Fruit fly (Drosophila melanogaster): ENCODE results near the gene CG44405.

CG44405 gene

dm6 chr2L:16337785-16338184 is 4.3 kb downstream of the CG44405 start, which contains the start of gene CG31817:
TSS of gene CG31817 (minus strand) at chr2L:16337885.
- TF ChIP-seq CG17801 (GFP tag; optimal IDR thresholded peaks at IDR 0.05; ENCODE audit: partially characterized antibody): no peak

dm6 chr2L:16329625-16330024 is 12.5 kb downstream of the CG44405 start, which contains the start of gene CG4440:
TSS of gene CG4440 (plus strand) at chr2L:16329925.
- no peak for TF ChIP-seq CG17801 (GFP tag; optimal IDR thresholded peaks at IDR 0.05; ENCODE audit: partially characterized antibody)

dm6 chr2L:16329102-16329520 is 13.0 kb downstream of the CG44405 start, which contains the start of gene mRpL4:
TSS of gene mRpL4 (minus strand) at chr2L:16329132.
- peak; percentile 23 for TF ChIP-seq CG17801 (GFP tag; optimal IDR thresholded peaks at IDR 0.05; ENCODE audit: partially characterized antibody)

dm6 chr2L:16326892-16327291 is 15.2 kb downstream of the CG44405 start, which contains the start of gene CG4278:
TSS of gene CG4278 (plus strand) at chr2L:16327069.
- no peak for TF ChIP-seq CG17801 (GFP tag; optimal IDR thresholded peaks at IDR 0.05; ENCODE audit: partially characterized antibody)

dm6 chr2L:16325515-16326257 is 16.4 kb downstream of the CG44405 start, which contains the start of gene cact:
TSS of gene cact (minus strand) at chr2L:16326207.
- peak; percentile 81 for TF ChIP-seq CG17801 (GFP tag; optimal IDR thresholded peaks at IDR 0.05; ENCODE audit: partially characterized antibody)

dm6 chr2L:16324833-16325232 is 17.3 kb downstream of the CG44405 start:
- no peak for TF ChIP-seq CG17801 (GFP tag; optimal IDR thresholded peaks at IDR 0.05; ENCODE audit: partially characterized antibody)

dm6 chr2L:16323544-16323943 is 18.6 kb downstream of the CG44405 start:
- TF ChIP-seq CG17801 (GFP tag; optimal IDR thresholded peaks at IDR 0.05; ENCODE audit: partially characterized antibody): no peak

- no peak for TF ChIP-seq CG17801 (GFP tag; optimal IDR thresholded peaks at IDR 0.05; ENCODE audit: partially characterized antibody)
These were observed 20.1 kb downstream of the CG44405 start for dm6 chr2L:16321872-16322631.

dm6 chr2L:16321209-16321608 is 20.9 kb downstream of the CG44405 start:
- no peak for TF ChIP-seq CG17801 (GFP tag; optimal IDR thresholded peaks at IDR 0.05; ENCODE audit: partially characterized antibody)

DNA sequence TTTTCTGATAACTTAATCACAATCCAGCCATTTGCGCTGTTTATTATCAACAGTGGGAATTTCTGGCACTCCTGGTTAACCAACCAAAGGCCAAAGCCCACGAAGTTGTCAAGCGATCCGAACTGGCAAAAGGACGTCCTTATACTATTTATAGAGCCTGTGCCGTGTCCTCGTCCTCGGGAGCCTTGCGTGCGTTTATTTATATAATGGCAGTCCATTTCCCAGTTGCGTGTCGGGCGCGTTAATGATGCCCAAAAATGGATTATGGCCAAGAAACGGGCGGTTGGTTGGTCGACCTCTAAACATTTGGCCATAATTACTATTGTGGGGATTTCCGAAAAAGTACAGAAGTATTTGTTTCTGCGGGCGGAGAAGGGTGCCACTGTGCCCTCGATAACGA is 21.7 kb downstream of the CG44405 start:
- TF ChIP-seq CG17801 (GFP tag; optimal IDR thresholded peaks at IDR 0.05; ENCODE audit: partially characterized antibody): no peak

DNA sequence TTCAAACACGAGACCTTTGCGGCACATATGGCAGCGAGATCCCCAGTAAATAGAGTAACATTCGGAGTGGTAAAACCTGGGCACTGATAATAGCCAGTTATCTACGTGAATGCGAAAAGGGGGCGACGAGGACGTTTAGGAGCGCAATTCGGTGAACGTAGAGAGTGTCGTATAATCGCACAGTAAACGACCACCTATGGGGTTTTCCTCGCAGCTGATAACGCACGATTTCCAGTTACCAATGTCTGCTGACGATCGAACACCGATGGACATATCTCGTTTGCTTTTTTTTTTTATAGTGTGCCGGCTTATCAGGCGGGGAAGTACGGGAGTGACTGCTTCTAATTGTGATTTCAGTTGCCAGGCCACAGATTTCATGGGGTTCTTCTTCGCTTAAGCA is 22.4 kb downstream of the CG44405 start:
- no peak for TF ChIP-seq CG17801 (GFP tag; optimal IDR thresholded peaks at IDR 0.05; ENCODE audit: partially characterized antibody)

DNA sequence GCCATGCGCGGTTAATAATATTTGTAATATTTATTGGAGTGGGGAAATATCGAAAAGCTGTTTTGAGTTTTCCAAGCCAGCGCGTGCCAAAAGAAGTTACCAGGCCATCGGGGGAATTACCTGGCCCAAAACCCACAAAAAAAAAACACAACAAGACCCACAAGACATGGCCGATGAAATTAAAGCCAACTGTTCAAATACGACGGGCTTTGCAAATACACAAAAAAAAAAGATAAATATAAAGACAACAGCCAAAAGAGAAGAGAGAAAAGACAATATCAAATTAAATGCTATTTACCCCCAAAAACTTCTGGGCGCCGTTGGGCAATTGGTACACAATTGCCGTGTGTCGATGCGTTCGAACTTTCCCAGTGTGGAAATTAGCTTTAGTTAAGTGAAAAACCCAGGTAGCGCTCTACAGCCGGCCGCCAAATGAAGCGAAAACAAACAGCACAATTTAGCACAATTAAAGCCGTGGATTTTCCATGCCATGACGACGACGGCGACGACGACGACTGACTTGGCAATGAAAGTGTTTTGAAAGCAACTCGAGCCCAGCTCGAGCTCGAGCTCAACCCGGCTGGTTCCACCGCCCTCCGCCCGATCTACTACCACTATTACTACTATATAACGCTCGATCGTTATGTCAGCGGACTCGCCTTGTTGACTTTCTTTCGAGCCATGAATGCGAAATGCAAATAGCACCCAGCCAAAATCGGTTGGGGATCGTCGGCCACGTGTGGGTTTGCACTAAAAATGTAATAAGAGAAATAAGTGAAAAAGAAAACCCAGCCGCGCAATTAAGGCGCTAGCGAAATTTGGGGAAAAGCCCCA is 24.1 kb downstream of the CG44405 start:
- TF ChIP-seq CG17801 (GFP tag; optimal IDR thresholded peaks at IDR 0.05; ENCODE audit: partially characterized antibody): no peak

dm6 chr2L:16317131-16317530 is 25.0 kb downstream of the CG44405 start:
- TF ChIP-seq CG17801 (GFP tag; optimal IDR thresholded peaks at IDR 0.05; ENCODE audit: partially characterized antibody): no peak

DNA sequence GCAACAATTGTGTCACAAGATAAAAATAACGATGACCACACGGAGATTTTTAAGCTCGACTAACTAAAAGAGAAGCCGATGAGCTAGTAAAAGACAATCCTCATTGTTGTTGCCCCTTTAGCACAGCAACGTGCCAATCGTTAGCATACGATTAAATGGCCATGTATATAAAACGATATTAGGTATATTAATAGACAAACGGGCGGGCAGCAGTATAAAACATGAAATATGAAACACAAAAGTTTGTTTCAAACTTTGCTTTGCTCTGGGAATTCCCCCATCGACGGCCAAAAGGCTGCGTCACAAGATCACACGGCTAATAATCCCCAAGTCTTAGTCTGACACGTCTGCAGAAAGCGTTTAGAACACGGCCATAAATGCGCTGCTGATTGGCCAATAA is 25.7 kb downstream of the CG44405 start:
- TF ChIP-seq CG17801 (GFP tag; optimal IDR thresholded peaks at IDR 0.05; ENCODE audit: partially characterized antibody): no peak

- no peak for TF ChIP-seq CG17801 (GFP tag; optimal IDR thresholded peaks at IDR 0.05; ENCODE audit: partially characterized antibody)
These were observed 26.3 kb downstream of the CG44405 start for dm6 chr2L:16315844-16316243.
